Fruit fly (Drosophila melanogaster): ENCODE measurements around the gene CG13658.

The CG13658 gene

dm6 chr3R:25287128-25287527 is at the start of gene CG13658:
CG13658 (plus strand) TSS chr3R:25287474.
- TF ChIP-seq h (optimal IDR thresholded peaks at IDR 0.05) (no peak), insv (optimal IDR thresholded peaks at IDR 0.05) (no peak), ttk (optimal IDR thresholded peaks at IDR 0.05) (no peak), Myc (optimal IDR thresholded peaks at IDR 0.05) (no peak), Sin3A (optimal IDR thresholded peaks at IDR 0.05) (no peak), psq (optimal IDR thresholded peaks at IDR 0.05) (no peak)

dm6 chr3R:25238771-25239700 is 48.2 kb upstream of the CG13658 start:
- TF ChIP-seq h (optimal IDR thresholded peaks at IDR 0.05), result no peak
- TF ChIP-seq psq (optimal IDR thresholded peaks at IDR 0.05), result no peak
- no peak for TF ChIP-seq ttk (optimal IDR thresholded peaks at IDR 0.05)

- TF ChIP-seq h (optimal IDR thresholded peaks at IDR 0.05) (no peak), Sin3A (optimal IDR thresholded peaks at IDR 0.05) (no peak), Myc (optimal IDR thresholded peaks at IDR 0.05) (no peak), psq (optimal IDR thresholded peaks at IDR 0.05) (no peak)
Measured at dm6 chr3R:25239880-25240279, 47.4 kb upstream of the CG13658 start, which contains the start of gene to. to (plus strand) TSS chr3R:25240180.

DNA sequence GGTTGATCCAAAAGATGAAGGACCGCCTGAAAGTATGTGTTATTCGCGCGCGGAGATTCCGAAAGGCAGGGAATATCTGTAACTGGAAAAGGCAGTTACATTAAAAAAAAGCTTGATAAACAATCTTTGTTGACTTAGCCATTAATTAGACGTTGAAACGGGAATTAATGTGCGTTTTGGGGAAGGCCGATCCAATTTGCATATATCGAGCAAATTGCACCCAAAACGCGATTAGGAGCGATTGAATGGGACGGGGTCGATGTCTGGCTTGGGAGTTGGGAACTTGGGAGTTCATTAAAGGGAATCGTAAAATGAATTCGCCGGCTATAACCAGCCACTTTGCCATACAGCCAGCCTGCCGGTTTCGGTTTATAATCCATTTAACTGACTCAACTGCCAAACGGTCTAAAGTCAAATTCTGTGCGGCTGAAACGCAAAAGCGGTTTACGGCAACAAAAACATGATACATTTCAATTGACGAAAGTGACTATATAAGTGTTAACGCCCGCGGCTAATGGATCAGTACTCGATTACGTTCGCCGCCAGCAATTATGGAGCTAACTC is 45.7 kb upstream of the CG13658 start, which contains the start of gene CG11854:
Gene CG11854, plus strand, starts transcription at position 514 of the 564 bp plus-strand sequence.
- TF ChIP-seq Sin3A (optimal IDR thresholded peaks at IDR 0.05), result no peak
- TF ChIP-seq Myc (optimal IDR thresholded peaks at IDR 0.05), result no peak
- no peak for TF ChIP-seq psq (optimal IDR thresholded peaks at IDR 0.05)
- TF ChIP-seq insv (optimal IDR thresholded peaks at IDR 0.05), result no peak
- TF ChIP-seq ttk (optimal IDR thresholded peaks at IDR 0.05), result no peak
- TF ChIP-seq h (optimal IDR thresholded peaks at IDR 0.05), result no peak

- no peak for TF ChIP-seq psq (optimal IDR thresholded peaks at IDR 0.05)
- TF ChIP-seq ttk (optimal IDR thresholded peaks at IDR 0.05), result no peak
- no peak for TF ChIP-seq insv (optimal IDR thresholded peaks at IDR 0.05)
- no peak for TF ChIP-seq h (optimal IDR thresholded peaks at IDR 0.05)
- TF ChIP-seq Sin3A (optimal IDR thresholded peaks at IDR 0.05), result no peak
- TF ChIP-seq Myc (optimal IDR thresholded peaks at IDR 0.05), result no peak
Measured at dm6 chr3R:25245052-25245813, 42.0 kb upstream of the CG13658 start, which contains the start of gene bam. bam (minus strand) TSS chr3R:25245109.

DNA sequence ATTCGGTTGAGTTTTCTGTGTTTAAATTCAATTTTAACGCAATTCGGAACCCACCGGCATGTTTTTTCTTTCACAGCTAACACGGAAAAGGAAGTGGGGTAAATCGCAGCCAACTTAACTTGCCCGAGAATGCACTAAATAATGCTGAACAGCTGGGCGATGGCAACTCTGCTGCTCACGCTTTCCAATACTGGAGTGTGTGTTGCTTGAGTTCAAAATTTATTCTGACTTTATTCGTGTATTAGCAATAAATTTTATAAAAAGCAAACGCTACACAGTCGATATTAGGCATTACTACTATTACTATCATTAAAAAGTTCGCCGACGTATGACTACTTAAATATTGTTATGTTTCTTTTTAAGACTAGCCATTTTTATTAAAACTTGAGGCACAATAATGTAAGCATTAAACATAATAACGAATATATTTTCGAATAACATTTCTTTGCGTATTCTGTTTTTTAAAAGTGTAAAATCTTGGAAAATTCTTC is 39.9 kb upstream of the CG13658 start, which contains the start of the genes RpS27 and Nup37:
Gene RpS27, minus strand, starts transcription at position 136 of the 491 bp plus-strand sequence.
Gene Nup37, plus strand, starts transcription at position 280 of the 491 bp plus-strand sequence.
- no peak for TF ChIP-seq Myc (optimal IDR thresholded peaks at IDR 0.05)
- TF ChIP-seq h (optimal IDR thresholded peaks at IDR 0.05), result no peak
- no peak for TF ChIP-seq psq (optimal IDR thresholded peaks at IDR 0.05)
- TF ChIP-seq ttk (optimal IDR thresholded peaks at IDR 0.05), result no peak
- TF ChIP-seq Sin3A (optimal IDR thresholded peaks at IDR 0.05), result no peak
- no peak for TF ChIP-seq insv (optimal IDR thresholded peaks at IDR 0.05)

DNA sequence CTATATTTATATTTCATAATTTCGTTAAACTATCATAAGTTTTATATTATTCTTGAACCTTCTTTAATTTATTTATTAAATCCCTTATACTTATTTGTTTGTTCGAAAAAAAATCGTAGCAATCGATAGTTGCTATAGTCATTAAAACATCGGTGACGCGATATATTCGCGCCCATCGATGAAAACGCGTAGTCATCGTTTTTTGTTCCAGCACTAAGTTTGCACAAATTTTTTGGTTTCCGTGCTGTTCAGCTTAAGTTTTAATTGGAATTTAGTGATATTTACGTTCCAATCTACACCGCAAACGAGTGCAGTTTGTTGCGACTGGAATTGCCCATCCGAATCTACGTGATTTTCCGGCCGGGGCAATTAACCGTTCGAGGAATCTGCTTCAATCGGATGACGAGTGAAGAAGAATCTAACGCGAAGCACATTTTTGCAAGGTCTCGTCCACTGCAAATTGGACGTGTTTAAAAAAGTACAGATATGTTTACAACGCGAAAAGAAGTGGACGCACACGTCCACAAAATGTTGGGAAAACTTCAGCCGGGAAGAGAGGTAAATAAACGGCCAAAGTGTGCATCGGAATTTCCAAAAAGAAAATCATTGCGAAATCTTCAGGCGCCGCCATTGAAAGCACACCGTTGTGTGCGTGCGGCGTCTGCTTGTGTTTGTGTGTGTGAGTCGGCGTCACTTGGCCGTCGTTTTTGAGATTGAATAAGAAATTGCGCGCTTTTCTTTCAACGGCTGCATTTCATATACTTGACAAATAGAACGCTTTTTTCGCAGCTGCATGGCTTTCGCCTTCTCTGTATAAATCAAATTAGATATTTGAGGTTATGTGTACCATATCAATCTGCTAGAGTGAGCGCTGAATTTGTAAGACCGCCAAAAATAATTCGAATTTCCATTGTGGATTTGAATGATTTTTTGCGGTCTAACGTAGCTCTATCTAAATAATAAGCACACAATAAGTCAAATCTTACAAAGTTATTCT is 37.8 kb upstream of the CG13658 start, which contains the start of gene Nup358:
Gene Nup358, plus strand, starts transcription at position 204 of the 997 bp plus-strand sequence.
- no peak for TF ChIP-seq insv (optimal IDR thresholded peaks at IDR 0.05)
- TF ChIP-seq psq (optimal IDR thresholded peaks at IDR 0.05), result no peak
- TF ChIP-seq h (optimal IDR thresholded peaks at IDR 0.05), result no peak
- no peak for TF ChIP-seq Myc (optimal IDR thresholded peaks at IDR 0.05)
- TF ChIP-seq Sin3A (optimal IDR thresholded peaks at IDR 0.05), result no peak
- no peak for TF ChIP-seq ttk (optimal IDR thresholded peaks at IDR 0.05)

- no peak for TF ChIP-seq ttk (optimal IDR thresholded peaks at IDR 0.05)
- TF ChIP-seq Myc (optimal IDR thresholded peaks at IDR 0.05), result no peak
- no peak for TF ChIP-seq psq (optimal IDR thresholded peaks at IDR 0.05)
- no peak for TF ChIP-seq h (optimal IDR thresholded peaks at IDR 0.05)
- TF ChIP-seq Sin3A (optimal IDR thresholded peaks at IDR 0.05), result no peak
- no peak for TF ChIP-seq insv (optimal IDR thresholded peaks at IDR 0.05)
Measured at dm6 chr3R:25258628-25259240, 28.5 kb upstream of the CG13658 start, which contains the start of gene CG11857. CG11857 (plus strand) TSS chr3R:25258898.

DNA sequence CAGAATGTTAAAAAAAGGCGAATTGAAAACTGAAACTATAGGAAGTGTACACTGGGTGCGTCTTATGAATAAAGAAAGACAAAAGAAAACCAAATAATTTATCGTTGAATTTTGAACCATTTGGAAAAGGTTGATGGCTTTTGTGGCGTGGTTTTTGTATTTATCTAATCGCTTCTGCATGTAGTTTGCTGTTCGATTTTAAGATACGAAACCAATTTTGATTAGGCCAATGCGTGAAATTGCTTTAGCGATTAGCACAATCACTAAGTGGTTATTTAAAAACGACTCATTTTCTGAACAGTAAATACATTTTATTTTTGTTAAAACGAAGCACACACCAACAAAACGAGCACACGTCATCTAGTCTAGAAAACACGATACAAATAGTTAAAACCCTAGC is 26.6 kb upstream of the CG13658 start:
- TF ChIP-seq insv (optimal IDR thresholded peaks at IDR 0.05), result no peak
- TF ChIP-seq psq (optimal IDR thresholded peaks at IDR 0.05), result no peak
- no peak for TF ChIP-seq Sin3A (optimal IDR thresholded peaks at IDR 0.05)
- TF ChIP-seq Myc (optimal IDR thresholded peaks at IDR 0.05), result no peak
- no peak for TF ChIP-seq ttk (optimal IDR thresholded peaks at IDR 0.05)
- no peak for TF ChIP-seq h (optimal IDR thresholded peaks at IDR 0.05)

DNA sequence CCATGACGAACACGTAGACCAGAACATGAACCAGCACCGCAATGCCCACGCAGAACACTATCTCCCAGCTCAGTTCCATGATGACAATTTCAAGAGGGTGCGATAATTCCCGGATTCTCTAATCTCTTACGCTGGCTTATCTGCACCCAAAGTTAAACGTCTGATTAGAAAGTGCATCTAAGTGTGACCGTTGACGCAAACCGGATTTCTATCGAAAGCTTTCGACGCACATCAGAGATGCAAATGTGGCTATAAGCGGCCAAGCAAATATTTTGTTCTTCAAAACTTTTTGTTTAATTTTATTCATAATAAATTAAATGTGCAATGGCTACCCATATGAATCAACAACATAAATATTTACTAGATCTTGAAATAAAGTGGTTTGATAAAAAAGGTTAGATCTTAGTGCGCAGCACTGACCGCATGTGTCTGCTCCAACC is 24.9 kb upstream of the CG13658 start, which contains the start of the genes Kdsr and CG11858:
Gene Kdsr, minus strand, starts transcription at position 177 of the 440 bp plus-strand sequence.
Gene CG11858, plus strand, starts transcription at position 420 of the 440 bp plus-strand sequence.
- no peak for TF ChIP-seq ttk (optimal IDR thresholded peaks at IDR 0.05)

All from Kc167 (cell line).